Worm (Caenorhabditis elegans) whole organism, early embryonic: ENCODE data around the gene M151.1.

ENCODE experiments used
- B0310.2 ChIP-seq: sonication (generic microtip); optimal IDR thresholded peaks from 2 replicates; lab custom pipeline; 2016; ENCODE audit warnings: mild to moderate bottlenecking, missing genetic modification characterization, missing compliant biosample characterization
- F13C5.2 ChIP-seq: sonication (generic microtip); optimal IDR thresholded peaks from 2 replicates; lab custom pipeline; 2017; ENCODE audit warnings: mild to moderate bottlenecking, missing genetic modification characterization, inconsistent platforms, missing compliant biosample characterization
- aly-1 ChIP-seq: sonication (generic microtip); optimal IDR thresholded peaks from 2 replicates; lab custom pipeline; 2016; ENCODE audit warnings: missing genetic modification characterization, missing compliant biosample characterization
- ama-1 ChIP-seq: fragments of 150-350 bp; optimal IDR thresholded peaks from 2 replicates; lab custom pipeline; 2014
- ceh-13 ChIP-seq: fragments of 200-800 bp; sonication (Bioruptor generic); optimal IDR thresholded peaks from 2 replicates; lab custom pipeline; 2018; ENCODE audit warnings: mild to moderate bottlenecking, missing genetic modification characterization, missing compliant biosample characterization
- ceh-36 ChIP-seq: sonication (generic microtip); optimal IDR thresholded peaks from 2 replicates; lab custom pipeline; 2016; ENCODE audit warnings: missing genetic modification characterization, inconsistent platforms, missing compliant biosample characterization
- ets-7 ChIP-seq: sonication (generic microtip); optimal IDR thresholded peaks from 2 replicates; lab custom pipeline; 2016; ENCODE audit warnings: missing genotype, missing genetic modification characterization, missing compliant biosample characterization
- flt-1 ChIP-seq: fragments of 200-800 bp; sonication (Bioruptor generic); IDR thresholded peaks from 2 replicates; pipeline ENCODE4 v1.3.6; 2022; ENCODE audit warnings: missing genetic modification characterization, missing compliant biosample characterization
- hmbx-1 ChIP-seq: sonication (generic microtip); optimal IDR thresholded peaks from 2 replicates; lab custom pipeline; 2016; ENCODE audit warnings: mild to moderate bottlenecking, missing genetic modification characterization, missing compliant biosample characterization
- hmg-4 ChIP-seq: fragments of 200-800 bp; sonication (Bioruptor generic); optimal IDR thresholded peaks from 2 replicates; lab custom pipeline; 2018; ENCODE audit warnings: mild to moderate bottlenecking, missing genetic modification characterization, missing compliant biosample characterization
- hnd-1 ChIP-seq: sonication (generic microtip); optimal IDR thresholded peaks from 2 replicates; lab custom pipeline; 2016; ENCODE audit warnings: missing genetic modification characterization, missing compliant biosample characterization
- pes-1 ChIP-seq: fragments of 200-800 bp; sonication (Bioruptor generic); IDR thresholded peaks from 2 replicates; pipeline ENCODE4 v1.3.6; 2022; ENCODE audit warnings: missing genetic modification reagents, missing genetic modification characterization, missing compliant biosample characterization
- scrt-1 ChIP-seq: fragments of 200-800 bp; sonication (Bioruptor generic); IDR thresholded peaks from 2 replicates; pipeline ENCODE4 v1.3.6; 2022; ENCODE audit warnings: missing genetic modification characterization, missing compliant biosample characterization
- sea-1 ChIP-seq: fragments of 200-800 bp; sonication (Bioruptor generic); conservative IDR thresholded peaks from 2 replicates; pipeline ENCODE4 v1.3.6; 2022; ENCODE audit warnings: missing genetic modification characterization, missing compliant biosample characterization
- tbx-11 ChIP-seq: fragments of 200-800 bp; sonication (Bioruptor generic); IDR thresholded peaks from 2 replicates; pipeline ENCODE4 v1.3.6; 2022; ENCODE audit warnings: missing genetic modification characterization, missing compliant biosample characterization
- tbx-37 ChIP-seq: fragments of 200-800 bp; sonication (Bioruptor generic); conservative IDR thresholded peaks from 2 replicates; pipeline ENCODE4 v1.3.6; 2022; ENCODE audit warnings: missing genetic modification reagents, missing genetic modification characterization, missing compliant biosample characterization
- tra-4 ChIP-seq: sonication (generic microtip); optimal IDR thresholded peaks from 2 replicates; lab custom pipeline; 2017; ENCODE audit warnings: missing genetic modification characterization, missing compliant biosample characterization

Gene M151.1

DNA sequence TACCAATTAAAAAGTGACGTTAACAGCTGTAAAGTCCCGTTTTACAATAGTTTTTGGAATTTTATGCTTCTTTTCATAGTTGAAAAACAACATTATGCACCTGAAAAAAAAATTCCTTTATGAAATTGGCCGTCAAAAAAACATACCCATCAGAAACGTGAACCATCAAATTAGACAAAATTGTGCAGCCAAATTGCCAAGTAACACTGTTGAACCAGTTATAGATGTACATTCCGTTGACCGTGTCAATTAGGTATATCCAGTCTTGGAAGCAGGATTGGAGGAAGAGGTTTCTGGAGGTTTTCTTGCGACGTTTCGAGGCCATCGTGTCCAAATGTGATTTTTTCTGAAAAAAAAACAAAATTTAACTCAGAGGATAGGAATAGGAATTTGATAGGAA is 28.0 kb downstream of the M151.1 start, which contains the start of gene srx-97:
TSS of gene srx-97 (minus strand) at position 101 of the 400 bp plus-strand sequence.
- TF ChIP-seq flt-1 (GFP tag; lab: Robert Waterston, UW): no peak
- TF ChIP-seq F13C5.2 (tag; lab: Kevin White, UChicago): no peak
- no peak for TF ChIP-seq aly-1 (tag; lab: Kevin White, UChicago)
- no peak for TF ChIP-seq ceh-13 (GFP tag; lab: Kevin White, UChicago)
- TF ChIP-seq tra-4 (tag; lab: Kevin White, UChicago): no peak
- no peak for TF ChIP-seq ceh-36 (tag; lab: Kevin White, UChicago)
- no peak for TF ChIP-seq hmbx-1
- no peak for TF ChIP-seq B0310.2 (tag; lab: Kevin White, UChicago)
- no peak for TF ChIP-seq pes-1 (GFP tag; lab: Robert Waterston, UW)
- no peak for TF ChIP-seq ets-7 (tag; lab: Kevin White, UChicago)
- no peak for TF ChIP-seq sea-1 (GFP tag; lab: Robert Waterston, UW)
- no peak for TF ChIP-seq ama-1 (lab: Kevin White, UChicago)
- no peak for TF ChIP-seq hmg-4 (GFP tag; lab: Kevin White, UChicago)

DNA sequence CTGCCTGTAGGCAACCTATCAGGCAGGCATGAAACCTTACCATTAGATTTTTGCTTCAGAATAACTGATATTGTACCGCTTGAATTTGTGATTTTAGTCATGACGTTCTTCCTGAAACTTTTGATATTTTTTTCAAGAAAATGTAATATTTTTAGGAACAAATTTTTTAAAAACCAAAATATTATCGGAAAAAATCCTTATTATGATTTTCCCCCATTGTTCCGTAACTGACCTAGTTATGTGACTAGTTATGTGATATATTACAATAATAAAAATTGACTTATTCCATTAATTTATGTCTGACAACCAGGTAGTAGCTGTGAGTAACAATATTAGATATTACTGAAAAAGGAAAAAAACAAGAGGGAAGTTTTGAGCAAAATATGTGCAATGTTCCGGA is 29.7 kb downstream of the M151.1 start, which contains the start of gene srx-98:
TSS of gene srx-98 (minus strand) at position 101 of the 400 bp plus-strand sequence.
- TF ChIP-seq aly-1 (tag; lab: Kevin White, UChicago) (no peak), ama-1 (lab: Kevin White, UChicago) (no peak), ceh-13 (GFP tag; lab: Kevin White, UChicago) (no peak), scrt-1 (GFP tag; lab: Robert Waterston, UW) (no peak), B0310.2 (tag; lab: Kevin White, UChicago) (no peak), hnd-1 (tag; lab: Kevin White, UChicago) (no peak), ets-7 (tag; lab: Kevin White, UChicago) (no peak), ceh-36 (tag; lab: Kevin White, UChicago) (no peak), flt-1 (GFP tag; lab: Robert Waterston, UW) (no peak), pes-1 (GFP tag; lab: Robert Waterston, UW) (no peak), hmbx-1 (no peak), sea-1 (GFP tag; lab: Robert Waterston, UW) (no peak), tra-4 (tag; lab: Kevin White, UChicago) (no peak), hmg-4 (GFP tag; lab: Kevin White, UChicago) (no peak), tbx-11 (no peak), tbx-37 (GFP tag; lab: Robert Waterston, UW) (no peak)

DNA sequence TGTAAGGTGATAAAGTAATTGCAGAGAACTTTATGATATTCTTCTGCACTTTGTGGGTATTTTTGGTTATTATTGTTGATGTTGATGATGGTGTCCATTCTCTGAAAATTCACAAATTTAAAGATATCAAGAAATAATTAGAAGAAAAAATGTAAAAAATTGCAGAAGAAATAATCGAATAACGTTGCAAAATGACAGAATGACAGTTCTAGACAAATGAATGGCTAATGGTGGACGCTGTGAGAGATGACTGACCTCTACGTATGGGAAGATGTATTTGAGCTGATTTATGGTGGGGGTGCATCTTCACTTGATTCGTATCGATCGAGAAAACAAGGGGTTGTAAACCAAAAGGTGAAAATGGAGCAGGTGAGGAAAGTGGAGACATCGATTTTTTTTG is 32.2 kb downstream of the M151.1 start, which contains the start of gene sea-1:
TSS of gene sea-1 (minus strand) at position 101 of the 400 bp plus-strand sequence.
- TF ChIP-seq tbx-11 (no peak), aly-1 (tag; lab: Kevin White, UChicago) (no peak), ama-1 (lab: Kevin White, UChicago) (no peak)

DNA sequence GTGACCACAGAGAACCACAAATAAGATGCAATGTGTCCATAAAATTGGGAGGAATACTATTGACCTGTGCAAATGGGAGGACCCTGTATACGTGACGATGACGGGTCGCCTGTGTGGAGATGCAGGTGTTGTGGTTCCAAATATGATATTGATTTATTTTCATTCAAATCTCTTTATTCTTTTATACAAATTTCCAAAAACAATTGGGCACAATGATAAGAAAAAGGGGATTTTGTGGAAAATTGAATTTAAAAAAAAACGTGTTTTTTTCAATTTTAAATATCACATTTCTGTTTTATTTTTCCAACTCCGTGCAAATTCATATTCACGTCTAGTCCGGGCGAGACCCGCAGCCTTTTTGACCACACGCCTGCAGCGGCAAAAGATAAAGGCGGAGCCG is 33.9 kb downstream of the M151.1 start, which contains the start of gene F19B10.2:
TSS of gene F19B10.2 (plus strand) at position 301 of the 400 bp plus-strand sequence.
- TF ChIP-seq sea-1 (GFP tag; lab: Robert Waterston, UW) (no peak), ama-1 (lab: Kevin White, UChicago) (no peak), ets-7 (tag; lab: Kevin White, UChicago) (no peak), ceh-36 (tag; lab: Kevin White, UChicago) (no peak), aly-1 (tag; lab: Kevin White, UChicago) (no peak), flt-1 (GFP tag; lab: Robert Waterston, UW) (no peak), pes-1 (GFP tag; lab: Robert Waterston, UW) (no peak), tbx-37 (GFP tag; lab: Robert Waterston, UW) (no peak), scrt-1 (GFP tag; lab: Robert Waterston, UW) (no peak), ceh-13 (GFP tag; lab: Kevin White, UChicago) (no peak), B0310.2 (tag; lab: Kevin White, UChicago) (no peak), hmg-4 (GFP tag; lab: Kevin White, UChicago) (no peak), F13C5.2 (tag; lab: Kevin White, UChicago) (no peak), tra-4 (tag; lab: Kevin White, UChicago) (no peak), hmbx-1 (no peak)

DNA sequence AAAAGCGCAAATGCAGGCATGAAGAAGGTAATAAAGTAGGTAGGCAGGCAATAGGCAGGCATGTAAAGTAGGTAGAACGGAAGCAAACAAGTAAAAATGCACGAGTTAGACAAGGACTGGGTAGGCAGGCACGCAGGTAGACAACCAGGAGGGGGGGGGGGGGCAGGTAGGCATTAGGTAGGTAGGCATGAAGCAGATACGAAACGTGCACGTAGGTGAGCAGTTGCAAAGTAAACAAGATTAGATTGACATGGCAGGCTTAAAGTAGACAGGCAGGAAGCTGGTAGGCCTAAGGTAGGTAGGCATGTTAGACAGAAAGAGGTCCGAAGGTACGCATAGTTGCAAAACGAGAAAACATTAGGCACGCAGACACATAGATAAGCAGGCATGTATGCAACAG is 37.7 kb downstream of the M151.1 start:
- TF ChIP-seq ets-7 (tag; lab: Kevin White, UChicago): no peak
- no peak for TF ChIP-seq tbx-11

DNA sequence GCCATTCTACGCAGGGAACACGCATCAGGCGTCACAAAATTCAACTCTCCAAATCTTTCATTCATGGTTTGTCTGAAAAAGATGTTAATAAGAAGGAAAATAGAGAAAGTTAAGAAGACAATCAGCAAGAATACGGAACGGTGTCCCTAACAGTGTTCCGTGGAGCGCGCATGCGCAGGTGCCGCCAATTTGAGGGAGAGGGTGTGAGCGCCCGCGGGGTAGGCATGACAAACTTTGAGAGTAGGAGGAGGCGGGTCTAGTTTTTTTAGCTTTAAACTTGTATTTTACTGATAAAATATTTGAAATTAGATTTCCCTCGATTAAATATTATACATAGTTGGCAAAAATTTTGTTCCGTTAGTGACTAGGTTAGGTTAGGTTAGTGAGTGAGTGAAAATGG is 39.1 kb downstream of the M151.1 start:
- TF ChIP-seq pes-1 (GFP tag; lab: Robert Waterston, UW): no peak
- TF ChIP-seq ama-1 (lab: Kevin White, UChicago): no peak
- TF ChIP-seq sea-1 (GFP tag; lab: Robert Waterston, UW): no peak
- no peak for TF ChIP-seq B0310.2 (tag; lab: Kevin White, UChicago)
- TF ChIP-seq flt-1 (GFP tag; lab: Robert Waterston, UW): no peak
- no peak for TF ChIP-seq tbx-37 (GFP tag; lab: Robert Waterston, UW)
- no peak for TF ChIP-seq ceh-36 (tag; lab: Kevin White, UChicago)
- TF ChIP-seq hmg-4 (GFP tag; lab: Kevin White, UChicago): no peak

DNA sequence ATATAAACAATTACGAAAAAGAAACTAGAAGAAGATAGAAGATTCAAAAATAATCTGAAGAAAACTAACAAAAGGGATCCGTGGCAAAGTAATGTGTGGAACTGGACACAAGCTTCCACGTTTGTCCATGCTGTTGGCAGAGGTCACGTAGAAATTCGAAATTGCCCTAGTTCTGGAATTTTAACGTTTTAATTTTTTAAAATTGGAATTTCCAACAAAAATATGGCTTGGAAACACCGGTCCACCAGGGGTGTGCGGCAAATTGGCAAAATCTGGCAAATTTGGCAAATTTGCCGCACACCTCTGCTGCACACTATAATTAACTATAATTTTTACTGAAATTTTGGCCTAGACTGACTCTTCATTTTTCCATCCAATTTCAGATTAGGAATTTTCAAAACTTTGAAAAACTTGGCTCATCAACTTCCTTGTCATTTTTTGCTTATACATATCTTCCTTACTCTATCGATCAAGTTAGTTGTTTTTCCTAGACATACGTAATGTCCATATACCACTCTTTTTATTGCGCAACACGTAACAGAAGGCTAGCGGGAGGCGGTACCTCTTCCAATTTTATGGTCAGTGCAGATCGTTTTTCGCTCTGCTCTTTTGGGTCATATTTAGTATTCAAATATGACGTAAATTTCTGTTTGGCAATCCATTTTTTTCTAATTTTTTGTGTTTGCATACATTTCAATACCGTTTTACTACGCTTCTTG is 40.2 kb downstream of the M151.1 start, which contains the start of gene F19B10.10:
TSS of gene F19B10.10 (minus strand) at position 51 of the 719 bp plus-strand sequence.
- TF ChIP-seq ama-1 (lab: Kevin White, UChicago): no peak
- no peak for TF ChIP-seq pes-1 (GFP tag; lab: Robert Waterston, UW)
- no peak for TF ChIP-seq tra-4 (tag; lab: Kevin White, UChicago)
- TF ChIP-seq flt-1 (GFP tag; lab: Robert Waterston, UW): no peak
- no peak for TF ChIP-seq tbx-37 (GFP tag; lab: Robert Waterston, UW)
- TF ChIP-seq ets-7 (tag; lab: Kevin White, UChicago): no peak
- TF ChIP-seq scrt-1 (GFP tag; lab: Robert Waterston, UW): no peak
- TF ChIP-seq ceh-13 (GFP tag; lab: Kevin White, UChicago): no peak
- no peak for TF ChIP-seq sea-1 (GFP tag; lab: Robert Waterston, UW)
- no peak for TF ChIP-seq tbx-11
- TF ChIP-seq ceh-36 (tag; lab: Kevin White, UChicago): no peak
- no peak for TF ChIP-seq hmbx-1
